Fruit fly (Drosophila melanogaster) whole organism, wandering third instar larva: ENCODE data around the gene CG5969.

Experiments
- CG32264 ChIP-seq: fragments of 200-800 bp; sonication (Bioruptor generic); optimal IDR thresholded peaks from 2 replicates; lab custom pipeline; 2016; ENCODE audit warnings: missing biosample characterization, missing genetic modification characterization
- CG9705 ChIP-seq: fragments of 200-800 bp; sonication (Bioruptor generic); optimal IDR thresholded peaks from 2 replicates; lab custom pipeline; 2018; ENCODE audit warnings: missing biosample characterization, mild to moderate bottlenecking, missing genetic modification characterization
- CrebA ChIP-seq: fragments of 200-800 bp; sonication (Bioruptor generic); optimal IDR thresholded peaks from 2 replicates; lab custom pipeline; 2016; ENCODE audit warnings: missing biosample characterization, mild to moderate bottlenecking, missing genetic modification characterization, borderline replicate concordance
- Dfd ChIP-seq: fragments of >200 bp; optimal IDR thresholded peaks from 2 replicates; lab custom pipeline; 2017; ENCODE audit warnings: missing biosample characterization, missing genetic modification characterization
- Dif ChIP-seq: fragments of 200-275, 200-300 bp; sonication (Bioruptor generic); optimal IDR thresholded peaks from 2 replicates; lab custom pipeline; 2018; ENCODE audit warnings: missing biosample characterization, missing genetic modification characterization; ENCODE audit not compliant: partially characterized antibody
- GATAd ChIP-seq: sonication (Bioruptor generic); optimal IDR thresholded peaks from 2 replicates; lab custom pipeline; 2016; ENCODE audit warnings: missing biosample characterization, missing genetic modification characterization
- HLH106 ChIP-seq: fragments of 200-800 bp; optimal IDR thresholded peaks from 3 replicates; lab custom pipeline; 2019; ENCODE audit warnings: missing biosample characterization, mild to moderate bottlenecking, missing genetic modification characterization, moderate library complexity
- Hnf4 ChIP-seq: fragments of 200-800 bp; sonication (Bioruptor generic); optimal IDR thresholded peaks from 2 replicates; lab custom pipeline; 2016; ENCODE audit warnings: missing biosample characterization, mild to moderate bottlenecking, missing genetic modification characterization
- Hr78 ChIP-seq: fragments of >200 bp; optimal IDR thresholded peaks from 2 replicates; lab custom pipeline; 2017; ENCODE audit warnings: missing biosample characterization, missing genetic modification characterization
- Hr83 ChIP-seq: fragments of 200-300 bp; sonication (Bioruptor generic); optimal IDR thresholded peaks from 2 replicates; lab custom pipeline; 2016; ENCODE audit warnings: missing biosample characterization, mild to moderate bottlenecking, missing genetic modification characterization, moderate library complexity; ENCODE audit not compliant: poor library complexity, severe bottlenecking
- Jra ChIP-seq: sonication (Bioruptor generic); optimal IDR thresholded peaks from 2 replicates; lab custom pipeline; 2016; ENCODE audit warnings: missing biosample characterization, missing genetic modification characterization
- Mio ChIP-seq: sonication (Bioruptor generic); optimal IDR thresholded peaks from 2 replicates; lab custom pipeline; 2016; ENCODE audit warnings: missing biosample characterization, missing genetic modification characterization
- Myc ChIP-seq: fragments of >200 bp; optimal IDR thresholded peaks from 2 replicates; lab custom pipeline; 2017
- N ChIP-seq: fragments of >200 bp; optimal IDR thresholded peaks from 2 replicates; lab custom pipeline; 2018; ENCODE audit warnings: missing biosample characterization, missing external identifiers, missing genetic modification characterization
- OdsH ChIP-seq: fragments of 200-800 bp; sonication (Bioruptor generic); optimal IDR thresholded peaks from 2 replicates; lab custom pipeline; 2016; ENCODE audit warnings: missing biosample characterization, mild to moderate bottlenecking, missing genetic modification characterization
- Rel ChIP-seq, 2 experiments: fragments of 200-800 bp; sonication (Bioruptor generic) in 1 of 2; optimal IDR thresholded peaks; 2 replicates in 1 of 2; 3 replicates in 1 of 2; lab custom pipeline; 2016 to 2019; ENCODE audit warnings: mild to moderate bottlenecking in 2 of 2, missing biosample characterization in 2 of 2, missing genetic modification characterization in 2 of 2, moderate library complexity in 1 of 2
- Sp1 ChIP-seq: fragments of 200-800 bp; sonication (Bioruptor generic); optimal IDR thresholded peaks from 3 replicates; lab custom pipeline; 2019; ENCODE audit warnings: missing biosample characterization, mild to moderate bottlenecking, missing genetic modification characterization, moderate library complexity
- Vsx2 ChIP-seq: fragments of 200-300, 225-300 bp; sonication (Bioruptor generic); optimal IDR thresholded peaks from 2 replicates; lab custom pipeline; 2018; ENCODE audit warnings: missing biosample characterization, missing genetic modification characterization; ENCODE audit not compliant: partially characterized antibody
- br ChIP-seq: fragments of 200-800 bp; sonication (Bioruptor generic); optimal IDR thresholded peaks from 2 replicates; lab custom pipeline; 2016; ENCODE audit warnings: missing biosample characterization, missing genetic modification characterization
- brk ChIP-seq: fragments of 200-800 bp; sonication (Bioruptor generic); optimal IDR thresholded peaks from 2 replicates; lab custom pipeline; 2016; ENCODE audit warnings: missing biosample characterization, mild to moderate bottlenecking, missing genetic modification characterization
- dl ChIP-seq, 2 experiments: fragments of 175-275, 200-275 bp in 1 of 2; fragments of 200-275 bp in 1 of 2; sonication (Bioruptor generic); optimal IDR thresholded peaks; lab custom pipeline; 2018; ENCODE audit warnings: mild to moderate bottlenecking in 2 of 2, missing biosample characterization in 2 of 2, missing genetic modification characterization in 2 of 2, moderate library complexity in 2 of 2; ENCODE audit not compliant: partially characterized antibody in 2 of 2, insufficient read depth in 1 of 2
- dmrt93B ChIP-seq: fragments of 200-800 bp; sonication (Bioruptor generic); optimal IDR thresholded peaks from 2 replicates; lab custom pipeline; 2018; ENCODE audit warnings: missing biosample characterization, mild to moderate bottlenecking, missing genetic modification characterization
- ey ChIP-seq: fragments of 200-800 bp; sonication (Bioruptor generic); optimal IDR thresholded peaks from 2 replicates; lab custom pipeline; 2016; ENCODE audit warnings: missing biosample characterization, missing genetic modification characterization
- foxo ChIP-seq, 2 experiments: fragments of 200-800 bp; sonication (Bioruptor generic); optimal IDR thresholded peaks; 2 replicates in 1 of 2; 3 replicates in 1 of 2; lab custom pipeline; 2016 to 2017; ENCODE audit warnings: missing biosample characterization in 2 of 2, missing genetic modification characterization in 2 of 2
- fru ChIP-seq: fragments of 200-800 bp; sonication (Bioruptor generic); optimal IDR thresholded peaks from 3 replicates; lab custom pipeline; 2016; ENCODE audit warnings: missing biosample characterization, mild to moderate bottlenecking, missing genetic modification characterization
- h ChIP-seq: fragments of 200-800 bp; sonication (Bioruptor generic); optimal IDR thresholded peaks from 3 replicates; lab custom pipeline; 2016; ENCODE audit warnings: missing biosample characterization, mild to moderate bottlenecking, missing genetic modification characterization
- jim ChIP-seq: fragments of 175-275, 200-325 bp; sonication (Bioruptor generic); optimal IDR thresholded peaks from 2 replicates; lab custom pipeline; 2016; ENCODE audit warnings: missing biosample characterization, mild to moderate bottlenecking, missing genetic modification characterization
- lola ChIP-seq: fragments of >200 bp; optimal IDR thresholded peaks from 2 replicates; lab custom pipeline; 2017; ENCODE audit warnings: missing biosample characterization, missing genetic modification characterization
- pan ChIP-seq: fragments of >200 bp; optimal IDR thresholded peaks from 2 replicates; lab custom pipeline; 2017
- psq ChIP-seq: fragments of 200-800 bp; sonication (Bioruptor generic); optimal IDR thresholded peaks from 3 replicates; lab custom pipeline; 2017; ENCODE audit warnings: missing biosample characterization, mild to moderate bottlenecking, missing genetic modification characterization, moderate library complexity
- rgr ChIP-seq: fragments of 200-800 bp; sonication (Bioruptor generic); optimal IDR thresholded peaks from 3 replicates; lab custom pipeline; 2016; ENCODE audit warnings: missing biosample characterization, mild to moderate bottlenecking, missing genetic modification characterization
- sage ChIP-seq: fragments of 200-800 bp; sonication (Bioruptor generic); optimal IDR thresholded peaks from 2 replicates; lab custom pipeline; 2016; ENCODE audit warnings: missing biosample characterization, mild to moderate bottlenecking, missing genetic modification characterization
- tai ChIP-seq: sonication (Bioruptor generic); optimal IDR thresholded peaks from 2 replicates; lab custom pipeline; 2016; ENCODE audit warnings: missing biosample characterization, missing genetic modification characterization
- usp ChIP-seq: fragments of >200 bp; optimal IDR thresholded peaks from 2 replicates; lab custom pipeline; 2017; ENCODE audit warnings: missing biosample characterization, missing genetic modification characterization
- woc ChIP-seq: sonication (Bioruptor generic); optimal IDR thresholded peaks from 2 replicates; lab custom pipeline; 2016; ENCODE audit warnings: missing biosample characterization, mild to moderate bottlenecking, missing genetic modification characterization

The CG5969 gene

dm6 chr3L:20460383-20460782 lies 13.2 kb upstream of the CG5969 start, which contains the start of gene mag:
Gene mag, plus strand, starts transcription at chr3L:20460683.
- no peak for TF ChIP-seq dmrt93B (GFP tag; lab: Kevin White, UChicago)
- TF ChIP-seq h (GFP tag; lab: Kevin White, UChicago): no peak
- TF ChIP-seq Mio (GFP tag; lab: Kevin White, UChicago): no peak
- no peak for TF ChIP-seq lola (GFP tag; lab: Kevin White, UChicago)
- no peak for TF ChIP-seq jim (GFP tag; lab: Kevin White, UChicago)
- no peak for TF ChIP-seq fru
- no peak for TF ChIP-seq Sp1 (GFP tag; lab: Kevin White, UChicago)
- no peak for TF ChIP-seq Myc (lab: Kevin White, UChicago)
- no peak for TF ChIP-seq psq (GFP tag; lab: Kevin White, UChicago)
- no peak for TF ChIP-seq woc (GFP tag; lab: Kevin White, UChicago)
- no peak for TF ChIP-seq Dif
- TF ChIP-seq N (GFP tag; lab: Kevin White, UChicago): no peak
- no peak for TF ChIP-seq Hnf4 (GFP tag; lab: Kevin White, UChicago)
- no peak for TF ChIP-seq brk (GFP tag; lab: Kevin White, UChicago)
- TF ChIP-seq sage (GFP tag; lab: Kevin White, UChicago): no peak
- TF ChIP-seq Jra (GFP tag; lab: Kevin White, UChicago): no peak
- no peak for TF ChIP-seq rgr (GFP tag; lab: Kevin White, UChicago)
- no peak for TF ChIP-seq tai (GFP tag; lab: Kevin White, UChicago)
- no peak for TF ChIP-seq OdsH (GFP tag; lab: Kevin White, UChicago)

- TF ChIP-seq sage (GFP tag; lab: Kevin White, UChicago) (no peak), lola (GFP tag; lab: Kevin White, UChicago) (no peak), Dfd (GFP tag; lab: Kevin White, UChicago) (no peak), usp (no peak), Rel (GFP tag; optimal IDR thresholded peaks at IDR 0.05; lab: Kevin White, UChicago) (no peak), Rel (tag; optimal IDR thresholded peaks at IDR 0.05; lab: Kevin White, UChicago) (no peak), CG32264 (no peak), Vsx2 (no peak), dmrt93B (GFP tag; lab: Kevin White, UChicago) (no peak), CG9705 (GFP tag; lab: Kevin White, UChicago) (no peak), ey (GFP tag; lab: Kevin White, UChicago) (no peak), OdsH (GFP tag; lab: Kevin White, UChicago) (no peak), tai (GFP tag; lab: Kevin White, UChicago) (no peak), Sp1 (GFP tag; lab: Kevin White, UChicago) (no peak), br (GFP tag; lab: Kevin White, UChicago) (no peak), brk (GFP tag; lab: Kevin White, UChicago) (no peak), Mio (GFP tag; lab: Kevin White, UChicago) (no peak), HLH106 (tag; lab: Kevin White, UChicago) (no peak), jim (GFP tag; lab: Kevin White, UChicago) (no peak), GATAd (no peak)
These were observed 11.2 kb upstream of the CG5969 start for dm6 chr3L:20462391-20462790.

dm6 chr3L:20464677-20465076 lies 8.9 kb upstream of the CG5969 start, which contains the start of gene atk:
Gene atk, minus strand, starts transcription at chr3L:20464862.
- TF ChIP-seq Vsx2 (no peak), foxo (GFP tag; optimal IDR thresholded peaks at IDR 0.05; lab: Kevin White, UChicago) (no peak), Hnf4 (GFP tag; lab: Kevin White, UChicago) (no peak), Dif (no peak), Hr78 (GFP tag; lab: Kevin White, UChicago) (no peak), CrebA (GFP tag; lab: Kevin White, UChicago) (no peak), Hr83 (GFP tag; lab: Kevin White, UChicago) (no peak), tai (GFP tag; lab: Kevin White, UChicago) (no peak), pan (lab: Kevin White, UChicago) (no peak), ey (GFP tag; lab: Kevin White, UChicago) (no peak), woc (GFP tag; lab: Kevin White, UChicago) (no peak), sage (GFP tag; lab: Kevin White, UChicago) (no peak), Myc (lab: Kevin White, UChicago) (no peak), Dfd (GFP tag; lab: Kevin White, UChicago) (no peak), dl (GFP tag; optimal IDR thresholded peaks at IDR 0.05; lab: Kevin White, UChicago; ENCODE audit: insufficient read depth in 1 of 2, partially characterized antibody in 2 of 2) (no peak)
